Fruit fly (Drosophila melanogaster) whole organism, embryonic: ENCODE data around the gene CG31633.
A peak's percentile ranks its signal among the peaks of the same experiment; 100 is the strongest.

Source experiments
- ATbp ChIP-seq: fragments of 200-800 bp; sonication (Bioruptor generic); optimal IDR thresholded peaks from 2 replicates; lab custom pipeline; 2017; ENCODE audit warnings: missing biosample characterization, mild to moderate bottlenecking, missing genetic modification characterization, missing genetic modification reagents
- Abd-B ChIP-seq: fragments of 200-800 bp; sonication (Bioruptor generic); optimal IDR thresholded peaks from 2 replicates; lab custom pipeline; 2018; ENCODE audit warnings: missing biosample characterization, mild to moderate bottlenecking, missing genetic modification characterization, moderate library complexity
- Blimp-1 ChIP-seq: fragments of 200-800 bp; sonication (Bioruptor generic); optimal IDR thresholded peaks from 3 replicates; lab custom pipeline; 2018; ENCODE audit warnings: missing biosample characterization, missing genetic modification characterization, mild to moderate bottlenecking, moderate library complexity, missing genetic modification reagents
- CG10431 ChIP-seq: fragments of 200-800 bp; sonication (Bioruptor generic); optimal IDR thresholded peaks from 3 replicates; lab custom pipeline; 2018; ENCODE audit warnings: missing biosample characterization, mild to moderate bottlenecking, missing genetic modification characterization
- CG10462 ChIP-seq: fragments of 200-800 bp; sonication (Bioruptor generic); optimal IDR thresholded peaks from 2 replicates; lab custom pipeline; 2016; ENCODE audit warnings: missing biosample characterization, missing genetic modification characterization
- CG12299 ChIP-seq: fragments of 200-800 bp; sonication (Bioruptor generic); optimal IDR thresholded peaks from 2 replicates; lab custom pipeline; 2018; ENCODE audit warnings: missing biosample characterization, mild to moderate bottlenecking, missing genetic modification characterization
- CG13424 ChIP-seq: fragments of 200-800 bp; sonication (Bioruptor generic); optimal IDR thresholded peaks from 2 replicates; lab custom pipeline; 2019; ENCODE audit warnings: missing biosample characterization, mild to moderate bottlenecking, missing genetic modification characterization, moderate library complexity
- CG14014 ChIP-seq: fragments of 200-800 bp; sonication (Bioruptor generic); IDR thresholded peaks from 2 replicates; pipeline ENCODE4 v1.3.6; 2022; ENCODE audit warnings: missing biosample characterization, missing genetic modification characterization
- CG14667 ChIP-seq: fragments of 200-800 bp; sonication (Bioruptor generic); IDR thresholded peaks from 2 replicates; pipeline ENCODE4 v1.3.6; 2022; ENCODE audit warnings: missing biosample characterization, missing genetic modification characterization
- CG15601 ChIP-seq: fragments of 200-800 bp; sonication (Bioruptor generic); optimal IDR thresholded peaks from 3 replicates; lab custom pipeline; 2019; ENCODE audit warnings: missing biosample characterization, mild to moderate bottlenecking, missing genetic modification characterization, moderate library complexity
- CG18599 ChIP-seq: fragments of 200-800 bp; sonication (Bioruptor generic); optimal IDR thresholded peaks from 3 replicates; lab custom pipeline; 2017; ENCODE audit warnings: missing biosample characterization, missing genetic modification characterization, mild to moderate bottlenecking, moderate library complexity, missing genetic modification reagents
- CG30403 ChIP-seq: fragments of 200-800 bp; sonication (Bioruptor generic); optimal IDR thresholded peaks from 3 replicates; lab custom pipeline; 2016; ENCODE audit warnings: missing biosample characterization, missing genetic modification characterization
- CG31388 ChIP-seq: fragments of 200-800 bp; sonication (Bioruptor generic); optimal IDR thresholded peaks from 2 replicates; lab custom pipeline; 2016; ENCODE audit warnings: missing biosample characterization, missing genetic modification characterization
- CG31441 ChIP-seq: fragments of 200-800 bp; sonication (Bioruptor generic); IDR thresholded peaks from 2 replicates; pipeline ENCODE4 v1.3.6; 2022; ENCODE audit warnings: missing biosample characterization, missing genetic modification characterization
- CG32532 ChIP-seq: fragments of 200-800 bp; sonication (Bioruptor generic); IDR thresholded peaks from 2 replicates; pipeline ENCODE4 v1.3.6; 2022; ENCODE audit warnings: missing biosample characterization, missing genetic modification characterization
- CG32767 ChIP-seq: fragments of 200-800 bp; sonication (Bioruptor generic); IDR thresholded peaks from 2 replicates; pipeline ENCODE4 v1.3.6; 2022; ENCODE audit warnings: missing biosample characterization, missing genetic modification characterization
- CG3281 ChIP-seq: fragments of 200-800 bp; sonication (Bioruptor generic); optimal IDR thresholded peaks from 3 replicates; lab custom pipeline; 2017; ENCODE audit warnings: missing biosample characterization, mild to moderate bottlenecking, missing genetic modification characterization
- CG42726 ChIP-seq: fragments of 200-800 bp; sonication (Bioruptor generic); IDR thresholded peaks from 2 replicates; pipeline ENCODE4 v1.3.6; 2022; ENCODE audit warnings: missing biosample characterization, missing genetic modification characterization; ENCODE audit not compliant: partially characterized antibody
- CG7963 ChIP-seq: fragments of 200-800 bp; sonication (Bioruptor generic); IDR thresholded peaks from 3 replicates; pipeline ENCODE4 v1.3.6; 2022; ENCODE audit warnings: missing biosample characterization, missing genetic modification characterization; ENCODE audit not compliant: partially characterized antibody
- Camta ChIP-seq: fragments of 200-800 bp; sonication (Bioruptor generic); optimal IDR thresholded peaks from 2 replicates; lab custom pipeline; 2016; ENCODE audit warnings: missing biosample characterization, missing genetic modification characterization
- Dbx ChIP-seq: fragments of 200-800 bp; sonication (Bioruptor generic); IDR thresholded peaks from 3 replicates; pipeline ENCODE4 v1.3.6; 2022; ENCODE audit warnings: missing biosample characterization, missing genetic modification characterization
- Doc2 ChIP-seq: fragments of 200-800 bp; sonication (Bioruptor generic); IDR thresholded peaks from 2 replicates; pipeline ENCODE4 v1.3.6; 2022; ENCODE audit warnings: missing biosample characterization, missing genetic modification characterization
- Gug ChIP-seq: fragments of 200-800 bp; sonication (Bioruptor generic); IDR thresholded peaks from 4 replicates; pipeline ENCODE4 v1.3.6; 2022; ENCODE audit warnings: missing biosample characterization, missing genetic modification characterization
- HmgD ChIP-seq: fragments of 200-800 bp; sonication (Bioruptor generic); optimal IDR thresholded peaks from 3 replicates; lab custom pipeline; 2016; ENCODE audit warnings: missing biosample characterization, missing genetic modification characterization
- HmgZ ChIP-seq: fragments of 200-800 bp; sonication (Bioruptor generic); optimal IDR thresholded peaks from 2 replicates; lab custom pipeline; 2018; ENCODE audit warnings: missing biosample characterization, mild to moderate bottlenecking, missing genetic modification characterization
- Hsf ChIP-seq: fragments of 200-800 bp; sonication (Bioruptor generic); optimal IDR thresholded peaks from 3 replicates; lab custom pipeline; 2016; ENCODE audit warnings: missing biosample characterization, missing genetic modification characterization
- MESR4 ChIP-seq: fragments of 200-800 bp; sonication (Bioruptor generic); optimal IDR thresholded peaks from 2 replicates; lab custom pipeline; 2018; ENCODE audit warnings: missing biosample characterization, mild to moderate bottlenecking, missing genetic modification characterization, moderate library complexity
- NC2α ChIP-seq: fragments of 200-800 bp; sonication (Bioruptor generic); optimal IDR thresholded peaks from 2 replicates; lab custom pipeline; 2016; ENCODE audit warnings: missing biosample characterization, missing genetic modification characterization
- NC2β ChIP-seq: fragments of 200-800 bp; sonication (Bioruptor generic); optimal IDR thresholded peaks from 2 replicates; lab custom pipeline; 2016; ENCODE audit warnings: missing biosample characterization, missing genetic modification characterization
- Nf-YB ChIP-seq: fragments of 200-800 bp; sonication (Bioruptor generic); optimal IDR thresholded peaks from 3 replicates; lab custom pipeline; 2019; ENCODE audit warnings: missing biosample characterization, mild to moderate bottlenecking, missing genetic modification characterization, moderate library complexity
- Pdp1 ChIP-seq, 2 experiments: fragments of 200-800 bp; sonication (Bioruptor generic); optimal IDR thresholded peaks; 3 replicates each; lab custom pipeline; 2016; ENCODE audit warnings: missing biosample characterization in 2 of 2, missing genetic modification characterization in 2 of 2, mild to moderate bottlenecking in 1 of 2, moderate library complexity in 1 of 2
- Six4 ChIP-seq: fragments of 200-800 bp; sonication (Bioruptor generic); optimal IDR thresholded peaks from 2 replicates; lab custom pipeline; 2016; ENCODE audit warnings: missing biosample characterization, missing genetic modification characterization
- Stat92E ChIP-seq, 3 experiments: fragments of >200 bp in 2 of 3; fragments of 200-800 bp in 1 of 3; sonication (Bioruptor generic) in 1 of 3; optimal IDR thresholded peaks; 2 replicates each; lab custom pipeline; 2017 to 2019; ENCODE audit warnings: missing biosample characterization in 3 of 3, missing genetic modification characterization in 3 of 3, mild to moderate bottlenecking in 1 of 3, moderate library complexity in 1 of 3
- cg ChIP-seq: fragments of 200-800 bp; sonication (Bioruptor generic); optimal IDR thresholded peaks from 3 replicates; lab custom pipeline; 2019; ENCODE audit warnings: missing biosample characterization, mild to moderate bottlenecking, missing genetic modification characterization, moderate library complexity
- croc ChIP-seq: fragments of 200-800 bp; sonication (Bioruptor generic); conservative IDR thresholded peaks from 3 replicates; pipeline ENCODE4 v1.3.6; 2022; ENCODE audit warnings: missing biosample characterization, missing genetic modification characterization
- crp ChIP-seq, 2 experiments: fragments of 200-800 bp; sonication (Bioruptor generic); optimal IDR thresholded peaks; 2 replicates in 1 of 2; 3 replicates in 1 of 2; lab custom pipeline; 2017; ENCODE audit warnings: missing biosample characterization in 2 of 2, missing genetic modification characterization in 2 of 2, mild to moderate bottlenecking in 1 of 2, moderate library complexity in 1 of 2
- en ChIP-seq: fragments of 200-800 bp; sonication (Bioruptor generic); optimal IDR thresholded peaks from 2 replicates; lab custom pipeline; 2016; ENCODE audit warnings: missing biosample characterization, missing genetic modification characterization
- ftz-f1 ChIP-seq: fragments of 200-800 bp; sonication (Bioruptor generic); optimal IDR thresholded peaks from 2 replicates; lab custom pipeline; 2016; ENCODE audit warnings: missing biosample characterization, missing genetic modification characterization
- gt ChIP-seq: fragments of 200-800 bp; sonication (Bioruptor generic); IDR thresholded peaks from 2 replicates; pipeline ENCODE4 v1.3.6; 2022; ENCODE audit warnings: missing biosample characterization, missing genetic modification characterization
- hkb ChIP-seq, 2 experiments: fragments of 200-800 bp in 1 of 2; fragments of >200 bp in 1 of 2; sonication (Bioruptor generic) in 1 of 2; IDR thresholded peaks in 1 of 2; optimal IDR thresholded peaks in 1 of 2; 2 replicates each; pipeline versions ENCODE4 v1.3.6 to Lab custom; 2017 to 2022; ENCODE audit warnings: missing biosample characterization in 1 of 2, missing genetic modification characterization in 1 of 2
- klu ChIP-seq: fragments of 200-800 bp; sonication (Bioruptor generic); IDR thresholded peaks from 2 replicates; pipeline ENCODE4 v1.3.6; 2022; ENCODE audit warnings: missing biosample characterization, missing genetic modification characterization
- luna ChIP-seq: fragments of 200-800 bp; sonication (Bioruptor generic); optimal IDR thresholded peaks from 2 replicates; lab custom pipeline; 2016; ENCODE audit warnings: missing biosample characterization, missing genetic modification characterization
- nom ChIP-seq: fragments of 200-800 bp; sonication (Bioruptor generic); optimal IDR thresholded peaks from 2 replicates; lab custom pipeline; 2017; ENCODE audit warnings: missing biosample characterization, missing genetic modification characterization, mild to moderate bottlenecking, moderate library complexity, missing genetic modification reagents
- sc ChIP-seq, 3 experiments: fragments of >200 bp in 2 of 3; fragments of 200-800 bp in 1 of 3; sonication (Bioruptor generic) in 1 of 3; optimal IDR thresholded peaks; 2 replicates in 2 of 3; 3 replicates in 1 of 3; lab custom pipeline; 2017; ENCODE audit warnings: mild to moderate bottlenecking in 1 of 3, missing biosample characterization in 1 of 3, missing genetic modification characterization in 1 of 3, missing genetic modification reagents in 1 of 3
- scrt ChIP-seq: fragments of 200-800 bp; sonication (Bioruptor generic); optimal IDR thresholded peaks from 2 replicates; lab custom pipeline; 2018; ENCODE audit warnings: missing biosample characterization, mild to moderate bottlenecking, missing genetic modification characterization, moderate library complexity
- slbo ChIP-seq: fragments of 200-800 bp; sonication (Bioruptor generic); IDR thresholded peaks from 2 replicates; pipeline ENCODE4 v1.3.6; 2022; ENCODE audit warnings: missing biosample characterization, missing genetic modification characterization
- unc-4 ChIP-seq: fragments of 200-800 bp; sonication (Bioruptor generic); IDR thresholded peaks from 2 replicates; pipeline ENCODE4 v1.3.6; 2022; ENCODE audit warnings: missing biosample characterization, missing genetic modification characterization; ENCODE audit not compliant: partially characterized antibody
- wor ChIP-seq: fragments of 200-800 bp; sonication (Bioruptor generic); IDR thresholded peaks from 2 replicates; pipeline ENCODE4 v1.3.6; 2022; ENCODE audit warnings: missing biosample characterization, missing genetic modification characterization

CG31633 gene

dm6 chr2L:6612477-6613004, 43.6 kb downstream of the CG31633 start (continued):
- TF ChIP-seq CG3281 (GFP tag; lab: Kevin White, UChicago) (peak; percentile 100), CG14014 (GFP tag; lab: Robert Waterston, UW) (peak; percentile 100), CG10431 (GFP tag; lab: Kevin White, UChicago) (peak; percentile 99), hkb (optimal IDR thresholded peaks at IDR 0.05; lab: Kevin White, UChicago) (no peak), hkb (GFP tag; IDR thresholded peaks at IDR 0.05; lab: Robert Waterston, UW) (peak; percentile 100), Pdp1 (GFP tag; optimal IDR thresholded peaks at IDR 0.05; lab: Kevin White, UChicago) (peak; percentile 100), slbo (GFP tag; lab: Robert Waterston, UW) (peak; percentile 100), Camta (GFP tag; lab: Kevin White, UChicago) (peak; percentile 100), Gug (GFP tag; lab: Robert Waterston, UW) (peak; percentile 100), NC2β (GFP tag; lab: Kevin White, UChicago) (peak; percentile 100), ATbp (GFP tag; lab: Kevin White, UChicago) (peak; percentile 100), CG32532 (peak; percentile 100), CG18599 (peak; percentile 100), crp (GFP tag; optimal IDR thresholded peaks at IDR 0.05; lab: Kevin White, UChicago) (peak; percentile 31 to 86), klu (GFP tag; lab: Robert Waterston, UW) (peak; percentile 100), HmgD (GFP tag; lab: Kevin White, UChicago) (peak; percentile 100), scrt (GFP tag; lab: Kevin White, UChicago) (peak; percentile 100), croc (GFP tag; lab: Robert Waterston, UW) (peak; percentile 100), CG10462 (GFP tag; lab: Kevin White, UChicago) (peak; percentile 100), gt (GFP tag; lab: Robert Waterston, UW) (peak; percentile 100), Dbx (GFP tag; lab: Robert Waterston, UW) (peak; percentile 100), MESR4 (peak; percentile 99), CG30403 (peak; percentile 100), Nf-YB (GFP tag; lab: Kevin White, UChicago) (peak; percentile 94), CG32767 (peak; percentile 100), CG12299 (tag; lab: Kevin White, UChicago) (peak; percentile 100), CG42726 (GFP tag; lab: Robert Waterston, UW) (peak; percentile 62), en (peak; percentile 100), Six4 (peak; percentile 100), luna (GFP tag; lab: Kevin White, UChicago) (peak; percentile 100), HmgZ (tag; lab: Kevin White, UChicago) (peak; percentile 100), CG7963 (GFP tag; lab: Robert Waterston, UW) (peak; percentile 18; the same call in 1 of the 3 replicates), Blimp-1 (GFP tag; lab: Kevin White, UChicago) (peak; percentile 100), Abd-B (GFP tag; lab: Kevin White, UChicago) (peak; percentile 100), Stat92E (GFP tag; optimal IDR thresholded peaks at IDR 0.05; lab: Kevin White, UChicago) (peak in 1 of 3 experiments; percentile 100), ftz-f1 (GFP tag; lab: Kevin White, UChicago) (peak; percentile 99), CG14667 (GFP tag; lab: Robert Waterston, UW) (peak; percentile 100), CG13424 (tag; lab: Kevin White, UChicago) (peak; percentile 100), cg (GFP tag; lab: Kevin White, UChicago) (peak; percentile 48), NC2α (GFP tag; lab: Kevin White, UChicago) (peak; percentile 100), unc-4 (0 out of 2 replicates have a peak, but pooled peaks have one; percentile 33), wor (GFP tag; lab: Robert Waterston, UW) (peak; percentile 100), CG15601 (tag; lab: Kevin White, UChicago) (peak; percentile 100), CG31441 (GFP tag; lab: Robert Waterston, UW) (peak; percentile 100), CG31388 (GFP tag; lab: Kevin White, UChicago) (peak; percentile 100), sc (optimal IDR thresholded peaks at IDR 0.05; lab: Kevin White, UChicago) (no peak), sc (GFP tag; optimal IDR thresholded peaks at IDR 0.05; lab: Kevin White, UChicago) (peak; percentile 100), Doc2 (peak; percentile 100), Hsf (GFP tag; lab: Kevin White, UChicago) (peak; percentile 100), nom (GFP tag; lab: Kevin White, UChicago) (peak; percentile 100)
